Fruit fly (Drosophila melanogaster): Measurements from ENCODE around the gene Ssu72.

The Ssu72 gene

DNA sequence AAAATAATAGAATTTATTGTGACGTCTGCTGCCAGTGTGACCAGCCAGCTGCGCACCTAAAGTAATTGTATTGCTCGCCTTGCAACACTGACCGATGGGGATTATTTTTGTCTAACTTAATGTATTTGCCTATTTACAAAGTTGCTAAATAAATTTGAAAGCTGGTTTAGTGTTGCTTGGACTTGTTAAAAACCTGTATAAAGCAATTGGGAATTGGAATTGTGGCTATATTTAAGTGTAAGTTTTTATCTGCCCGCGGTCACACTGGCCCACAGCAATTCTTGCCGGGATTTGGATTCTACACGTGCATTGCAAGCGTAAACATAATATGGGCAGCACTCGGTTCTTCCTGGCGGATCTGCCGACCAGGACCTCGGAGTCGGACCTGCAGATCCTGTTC lies 39.7 kb downstream of the Ssu72 start, which contains the start of the genes CG14230 and CG14232:
Gene CG14230 (plus strand): TSS at position 94 of the 400 bp plus-strand sequence.
Gene CG14232 (minus strand): TSS at position 177 of the 400 bp plus-strand sequence.
- TF ChIP-seq achi (GFP tag; optimal IDR thresholded peaks at IDR 0.05) (peak; percentile 12), lz (GFP tag; optimal IDR thresholded peaks at IDR 0.05) (peak; percentile 1), CG8319 (GFP tag; optimal IDR thresholded peaks at IDR 0.05) (no peak), esn (GFP tag; optimal IDR thresholded peaks at IDR 0.05) (peak; percentile 13), CG8632 (GFP tag; optimal IDR thresholded peaks at IDR 0.05) (no peak), Eip78C (GFP tag) (peak; percentile 66), Sox14 (GFP tag; optimal IDR thresholded peaks at IDR 0.05) (peak; percentile 56), CG1621 (tag; optimal IDR thresholded peaks at IDR 0.05) (peak; percentile 43)

DNA sequence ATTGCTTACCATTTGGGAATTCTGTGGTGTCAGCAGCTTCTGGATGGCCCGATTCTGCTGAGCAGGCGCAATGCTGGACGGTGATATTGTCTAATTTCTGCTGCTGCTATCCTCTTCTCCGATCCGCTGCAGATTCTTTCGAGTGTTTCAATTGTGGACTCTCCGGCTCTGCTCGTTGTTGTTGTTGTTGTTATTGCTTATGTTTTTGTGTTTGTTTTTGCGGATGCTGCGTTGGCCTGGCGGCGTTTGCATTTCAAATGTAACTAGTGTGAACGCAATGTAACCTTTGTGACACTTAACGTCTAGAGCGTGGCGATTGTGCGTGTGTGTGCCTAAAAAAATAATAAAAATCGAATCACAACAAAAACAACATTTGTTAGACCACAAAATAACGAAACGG lies 47.6 kb downstream of the Ssu72 start:
- TF ChIP-seq svp (GFP tag) (no peak), dsx (GFP tag; optimal IDR thresholded peaks at IDR 0.05; ENCODE audit: poor library complexity, severe bottlenecking) (no peak), esn (GFP tag; optimal IDR thresholded peaks at IDR 0.05) (no peak), eg (GFP tag; IDR thresholded peaks at IDR 0.05) (no peak), CG8319 (GFP tag; optimal IDR thresholded peaks at IDR 0.05) (no peak)

dm6 chrX:19712898-19713627 lies 48.7 kb downstream of the Ssu72 start, which contains the start of gene meso18E:
TSS of gene meso18E (minus strand) at chrX:19713045.
- TF ChIP-seq svp (GFP tag) (peak; percentile 79), CG32006 (GFP tag; optimal IDR thresholded peaks at IDR 0.05) (no peak), Eip78C (GFP tag) (peak; percentile 40), Hr39 (GFP tag; optimal IDR thresholded peaks at IDR 0.05) (no peak), Sox102F (GFP tag; optimal IDR thresholded peaks at IDR 0.05) (no peak), Gug (GFP tag; IDR thresholded peaks at IDR 0.05) (no peak), CG34406 (GFP tag; optimal IDR thresholded peaks at IDR 0.05) (no peak), Sox14 (GFP tag; optimal IDR thresholded peaks at IDR 0.05) (no peak), CG7368 (GFP tag; optimal IDR thresholded peaks at IDR 0.05) (no peak), Blimp-1 (GFP tag; optimal IDR thresholded peaks at IDR 0.05) (no peak), OdsH (GFP tag; optimal IDR thresholded peaks at IDR 0.05) (no peak), Hr4 (GFP tag; optimal IDR thresholded peaks at IDR 0.05) (no peak), CG6808 (GFP tag; optimal IDR thresholded peaks at IDR 0.05) (no peak), fd59A (GFP tag; optimal IDR thresholded peaks at IDR 0.05) (no peak), eg (GFP tag; IDR thresholded peaks at IDR 0.05) (0 out of 3 replicates have a peak, but pooled peaks have one; percentile 7), salr (GFP tag; optimal IDR thresholded peaks at IDR 0.05) (no peak), dac (GFP tag; optimal IDR thresholded peaks at IDR 0.05) (no peak), fkh (GFP tag; optimal IDR thresholded peaks at IDR 0.05) (no peak), Hr38 (GFP tag; optimal IDR thresholded peaks at IDR 0.05) (no peak), dsx (GFP tag; optimal IDR thresholded peaks at IDR 0.05; ENCODE audit: poor library complexity, severe bottlenecking) (no peak), CG6163 (GFP tag; IDR thresholded peaks at IDR 0.05) (no peak), CG10669 (GFP tag; optimal IDR thresholded peaks at IDR 0.05) (no peak), achi (GFP tag; optimal IDR thresholded peaks at IDR 0.05) (no peak), CG1621 (tag; optimal IDR thresholded peaks at IDR 0.05) (no peak)

DNA sequence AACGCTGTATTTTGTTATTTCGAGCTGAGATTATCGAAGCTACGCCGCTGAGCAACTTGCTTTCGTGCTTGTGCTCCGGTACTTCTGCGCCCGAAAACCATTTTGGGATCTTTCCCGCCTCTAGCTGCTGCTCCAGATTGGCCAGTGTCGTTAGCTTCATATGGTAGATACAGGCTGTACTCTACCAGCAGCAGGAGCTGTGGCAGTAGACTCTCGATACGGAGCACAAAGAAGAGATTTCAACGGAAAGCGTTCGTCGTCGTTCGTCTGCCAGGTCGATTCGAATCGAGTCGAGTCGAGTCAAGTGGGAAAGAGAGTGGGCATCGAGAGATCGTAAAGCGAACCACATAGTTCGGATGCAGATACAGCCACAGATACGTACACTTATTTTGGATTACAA lies 50.5 kb downstream of the Ssu72 start:
- TF ChIP-seq svp (GFP tag) (peak; percentile 71), CG6808 (GFP tag; optimal IDR thresholded peaks at IDR 0.05) (no peak)

Data from whole organism, prepupa.